Fruit fly (Drosophila melanogaster) whole organism, embryonic: ENCODE measurements around the gene cwo.

ENCODE experiments used
- CG10366 ChIP-seq: fragments of 200-800 bp; sonication (Bioruptor generic); IDR thresholded peaks from 2 replicates; pipeline ENCODE4 v1.3.6; 2022; ENCODE audit warnings: missing biosample characterization, missing genetic modification characterization
- CG10431 ChIP-seq: fragments of 200-800 bp; sonication (Bioruptor generic); optimal IDR thresholded peaks from 3 replicates; lab custom pipeline; 2018; ENCODE audit warnings: missing biosample characterization, mild to moderate bottlenecking, missing genetic modification characterization
- CG10565 ChIP-seq: fragments of 200-800 bp; sonication (Bioruptor generic); optimal IDR thresholded peaks from 3 replicates; lab custom pipeline; 2016; ENCODE audit warnings: missing biosample characterization, mild to moderate bottlenecking, missing genetic modification characterization
- CG12219 ChIP-seq: fragments of 200-800 bp; sonication (Bioruptor generic); optimal IDR thresholded peaks from 3 replicates; lab custom pipeline; 2018; ENCODE audit warnings: missing biosample characterization, mild to moderate bottlenecking, missing genetic modification characterization
- CG12236 ChIP-seq: fragments of 200-800 bp; sonication (Bioruptor generic); optimal IDR thresholded peaks from 2 replicates; lab custom pipeline; 2016; ENCODE audit warnings: missing biosample characterization, missing genetic modification characterization
- CG12942 ChIP-seq: fragments of 200-800 bp; sonication (Bioruptor generic); optimal IDR thresholded peaks from 3 replicates; lab custom pipeline; 2016; ENCODE audit warnings: missing biosample characterization, missing genetic modification characterization
- CG13624 ChIP-seq: fragments of 200-800 bp; sonication (Bioruptor generic); optimal IDR thresholded peaks from 2 replicates; lab custom pipeline; 2016; ENCODE audit warnings: missing biosample characterization, missing genetic modification characterization
- CG14860 ChIP-seq: fragments of 200-800 bp; sonication (Bioruptor generic); IDR thresholded peaks from 3 replicates; pipeline ENCODE4 v1.3.6; 2022; ENCODE audit warnings: missing biosample characterization, missing genetic modification characterization; ENCODE audit not compliant: partially characterized antibody
- CG18262 ChIP-seq: fragments of 200-800 bp; optimal IDR thresholded peaks from 3 replicates; lab custom pipeline; 2019; ENCODE audit warnings: missing biosample characterization, mild to moderate bottlenecking, missing genetic modification characterization, moderate library complexity
- CG1832 ChIP-seq: fragments of 200-800 bp; sonication (Bioruptor generic); optimal IDR thresholded peaks from 2 replicates; lab custom pipeline; 2017; ENCODE audit warnings: missing biosample characterization, mild to moderate bottlenecking, missing genetic modification characterization, inconsistent platforms
- CG2199 ChIP-seq: fragments of 200-800 bp; sonication (Bioruptor generic); IDR thresholded peaks from 3 replicates; pipeline ENCODE4 v1.3.6; 2022; ENCODE audit warnings: missing biosample characterization, missing genetic modification characterization
- CG34376 ChIP-seq: fragments of 200-800 bp; sonication (Bioruptor generic); optimal IDR thresholded peaks from 2 replicates; lab custom pipeline; 2018; ENCODE audit warnings: missing biosample characterization, mild to moderate bottlenecking, missing genetic modification characterization
- CG34422 ChIP-seq: fragments of 200-800 bp; sonication (Bioruptor generic); IDR thresholded peaks from 3 replicates; pipeline ENCODE4 v1.3.6; 2022; ENCODE audit warnings: missing biosample characterization, missing genetic modification characterization
- CG6254 ChIP-seq: fragments of 200-800 bp; sonication (Bioruptor generic); optimal IDR thresholded peaks from 3 replicates; lab custom pipeline; 2017; ENCODE audit warnings: mild to moderate bottlenecking, missing biosample characterization, missing genetic modification reagents, missing genetic modification characterization
- CG6683 ChIP-seq: fragments of 200-800 bp; sonication (Bioruptor generic); optimal IDR thresholded peaks from 2 replicates; lab custom pipeline; 2017; ENCODE audit warnings: missing biosample characterization, mild to moderate bottlenecking, missing genetic modification characterization, missing genetic modification reagents
- CG7963 ChIP-seq: fragments of 200-800 bp; sonication (Bioruptor generic); IDR thresholded peaks from 3 replicates; pipeline ENCODE4 v1.3.6; 2022; ENCODE audit warnings: missing biosample characterization, missing genetic modification characterization; ENCODE audit not compliant: partially characterized antibody
- CG8478 ChIP-seq: fragments of >200 bp; optimal IDR thresholded peaks from 2 replicates; lab custom pipeline; 2018
- CG8944 ChIP-seq: fragments of 200-800 bp; sonication (Bioruptor generic); optimal IDR thresholded peaks from 3 replicates; lab custom pipeline; 2016; ENCODE audit warnings: missing biosample characterization, missing genetic modification characterization
- CG9817 ChIP-seq: fragments of 200-800 bp; sonication (Bioruptor generic); optimal IDR thresholded peaks from 2 replicates; lab custom pipeline; 2018; ENCODE audit warnings: missing biosample characterization, mild to moderate bottlenecking, missing genetic modification characterization, moderate library complexity
- Camta ChIP-seq: fragments of 200-800 bp; sonication (Bioruptor generic); optimal IDR thresholded peaks from 2 replicates; lab custom pipeline; 2016; ENCODE audit warnings: missing biosample characterization, missing genetic modification characterization
- CrebB ChIP-seq: fragments of 200-800 bp; sonication (Bioruptor generic); optimal IDR thresholded peaks from 3 replicates; lab custom pipeline; 2018; ENCODE audit warnings: missing biosample characterization, mild to moderate bottlenecking, missing genetic modification characterization
- Dbx ChIP-seq: fragments of 200-800 bp; sonication (Bioruptor generic); IDR thresholded peaks from 3 replicates; pipeline ENCODE4 v1.3.6; 2022; ENCODE audit warnings: missing biosample characterization, missing genetic modification characterization
- Doc2 ChIP-seq: fragments of 200-800 bp; sonication (Bioruptor generic); IDR thresholded peaks from 2 replicates; pipeline ENCODE4 v1.3.6; 2022; ENCODE audit warnings: missing biosample characterization, missing genetic modification characterization
- Ets97D ChIP-seq: fragments of 200-800 bp; sonication (Bioruptor generic); optimal IDR thresholded peaks from 3 replicates; lab custom pipeline; 2016; ENCODE audit warnings: missing biosample characterization, missing genetic modification characterization
- MTF-1 ChIP-seq: fragments of 200-800 bp; sonication (Bioruptor generic); optimal IDR thresholded peaks from 2 replicates; lab custom pipeline; 2018; ENCODE audit warnings: missing biosample characterization, mild to moderate bottlenecking, missing genetic modification characterization, borderline replicate concordance
- Med ChIP-seq: fragments of 200-800 bp; sonication (Bioruptor generic); peaks from one replicate; lab custom pipeline; 2016; ENCODE audit warnings: missing biosample characterization, missing genetic modification characterization, mild to moderate bottlenecking, inconsistent platforms, moderate library complexity
- Sin3A ChIP-seq: fragments of >200 bp; optimal IDR thresholded peaks from 2 replicates; lab custom pipeline; 2018
- Sox100B ChIP-seq: fragments of 200-800 bp; sonication (Bioruptor generic); optimal IDR thresholded peaks from 3 replicates; lab custom pipeline; 2018; ENCODE audit warnings: missing biosample characterization, mild to moderate bottlenecking, missing genetic modification characterization
- Spps ChIP-seq: fragments of 200-800 bp; sonication (Bioruptor generic); optimal IDR thresholded peaks from 2 replicates; lab custom pipeline; 2018; ENCODE audit warnings: missing biosample characterization, mild to moderate bottlenecking, missing genetic modification characterization
- ab ChIP-seq: fragments of 200-800 bp; sonication (Bioruptor generic); optimal IDR thresholded peaks from 2 replicates; lab custom pipeline; 2016; ENCODE audit warnings: missing biosample characterization, missing genetic modification characterization
- ac ChIP-seq: fragments of 200-800 bp; sonication (Bioruptor generic); optimal IDR thresholded peaks from 3 replicates; lab custom pipeline; 2017; ENCODE audit warnings: missing biosample characterization, mild to moderate bottlenecking, missing genetic modification characterization
- al ChIP-seq: fragments of 200-800 bp; sonication (Bioruptor generic); IDR thresholded peaks from 2 replicates; pipeline ENCODE4 v1.3.6; 2022; ENCODE audit warnings: missing biosample characterization, missing genetic modification characterization
- ato ChIP-seq: fragments of 200-800 bp; sonication (Bioruptor generic); IDR thresholded peaks from 2 replicates; pipeline ENCODE4 v1.3.6; 2022; ENCODE audit warnings: missing biosample characterization, missing genetic modification characterization; ENCODE audit not compliant: partially characterized antibody
- bcd ChIP-seq: fragments of 200-800 bp; sonication (Bioruptor generic); optimal IDR thresholded peaks from 2 replicates; lab custom pipeline; 2017; ENCODE audit warnings: missing biosample characterization, mild to moderate bottlenecking, missing genetic modification characterization
- cad ChIP-seq: fragments of >200 bp; optimal IDR thresholded peaks from 2 replicates; lab custom pipeline; 2017; ENCODE audit warnings: missing biosample characterization, missing genetic modification characterization
- dmrt11E ChIP-seq: fragments of 200-800 bp; sonication (Bioruptor generic); optimal IDR thresholded peaks from 3 replicates; lab custom pipeline; 2018; ENCODE audit warnings: missing biosample characterization, mild to moderate bottlenecking, missing genetic modification characterization, moderate library complexity
- ftz-f1 ChIP-seq: fragments of 200-800 bp; sonication (Bioruptor generic); optimal IDR thresholded peaks from 2 replicates; lab custom pipeline; 2016; ENCODE audit warnings: missing biosample characterization, missing genetic modification characterization
- kay ChIP-seq: fragments of 200-800 bp; sonication (Bioruptor generic); optimal IDR thresholded peaks from 2 replicates; lab custom pipeline; 2016; ENCODE audit warnings: missing biosample characterization, missing genetic modification characterization
- kni ChIP-seq: fragments of 200-800 bp; sonication (Bioruptor generic); optimal IDR thresholded peaks from 3 replicates; lab custom pipeline; 2017; ENCODE audit warnings: mild to moderate bottlenecking, missing biosample characterization, missing genetic modification reagents, missing genetic modification characterization
- lilli ChIP-seq: fragments of 200-800 bp; sonication (Bioruptor generic); optimal IDR thresholded peaks from 3 replicates; lab custom pipeline; 2016; ENCODE audit warnings: missing biosample characterization, missing genetic modification characterization
- lov ChIP-seq, 2 experiments: fragments of 200-800 bp in 1 of 2; fragments of >200 bp in 1 of 2; sonication (Bioruptor generic) in 1 of 2; IDR thresholded peaks in 1 of 2; optimal IDR thresholded peaks in 1 of 2; 2 replicates in 1 of 2; 3 replicates in 1 of 2; pipeline versions ENCODE4 v1.3.6 to Lab custom; 2017 to 2022; ENCODE audit warnings: missing biosample characterization in 1 of 2, missing genetic modification characterization in 1 of 2
- nerfin-1 ChIP-seq: fragments of 200-800 bp; sonication (Bioruptor generic); optimal IDR thresholded peaks from 3 replicates; lab custom pipeline; 2019; ENCODE audit warnings: missing biosample characterization, mild to moderate bottlenecking, missing genetic modification characterization, moderate library complexity
- onecut ChIP-seq: fragments of 200-800 bp; sonication (Bioruptor generic); IDR thresholded peaks from 2 replicates; pipeline ENCODE4 v1.3.6; 2022; ENCODE audit warnings: missing biosample characterization, missing genetic modification characterization
- org-1 ChIP-seq: fragments of 200-800 bp; sonication (Bioruptor generic); optimal IDR thresholded peaks from 2 replicates; lab custom pipeline; 2017; ENCODE audit warnings: missing biosample characterization, missing genetic modification characterization
- otp ChIP-seq: fragments of 200-800 bp; sonication (Bioruptor generic); IDR thresholded peaks from 3 replicates; pipeline ENCODE4, ENCODE4 v1.3.6; 2022; ENCODE audit warnings: missing biosample characterization, missing genetic modification characterization
- scrt ChIP-seq: fragments of 200-800 bp; sonication (Bioruptor generic); optimal IDR thresholded peaks from 2 replicates; lab custom pipeline; 2018; ENCODE audit warnings: missing biosample characterization, mild to moderate bottlenecking, missing genetic modification characterization, moderate library complexity
- sug ChIP-seq: fragments of 200-800 bp; optimal IDR thresholded peaks from 2 replicates; lab custom pipeline; 2019; ENCODE audit warnings: missing biosample characterization, mild to moderate bottlenecking, missing genetic modification characterization, moderate library complexity
- tin ChIP-seq: fragments of 200-800 bp; sonication (Bioruptor generic); optimal IDR thresholded peaks from 3 replicates; lab custom pipeline; 2016; ENCODE audit warnings: missing biosample characterization, missing genetic modification characterization
- tup ChIP-seq: fragments of 200-800 bp; sonication (Bioruptor generic); optimal IDR thresholded peaks from 2 replicates; lab custom pipeline; 2016; ENCODE audit warnings: missing biosample characterization, mild to moderate bottlenecking, missing genetic modification characterization, moderate library complexity
- twi ChIP-seq: fragments of 200-800 bp; optimal IDR thresholded peaks from 2 replicates; lab custom pipeline; 2019; ENCODE audit warnings: missing biosample characterization, mild to moderate bottlenecking, missing genetic modification characterization, moderate library complexity
- usp ChIP-seq: fragments of >200 bp; optimal IDR thresholded peaks from 2 replicates; lab custom pipeline; 2017; ENCODE audit warnings: missing biosample characterization, missing genetic modification characterization

Gene cwo

dm6 chr3R:10415923-10416322 lies 27.9 kb downstream of the cwo start, which contains the start of gene CG6345 (continued):
- TF ChIP-seq CG10366, result peak; percentile 71
- TF ChIP-seq tin (GFP tag; lab: Kevin White, UChicago), result peak; percentile 92
- peak; percentile 88; the same call in 2 of the 3 replicates for TF ChIP-seq CG34422
- peak; percentile 88 for TF ChIP-seq bcd (GFP tag; lab: Kevin White, UChicago)
- TF ChIP-seq scrt (GFP tag; lab: Kevin White, UChicago), result peak; percentile 75
- peak; percentile 98 for TF ChIP-seq Med (GFP tag; lab: Kevin White, UChicago)
- peak; percentile 65 for TF ChIP-seq CG9817
- TF ChIP-seq CG10565, result peak; percentile 13
- no peak for TF ChIP-seq al
- TF ChIP-seq CG12219 (GFP tag; lab: Kevin White, UChicago), result peak; percentile 84
- TF ChIP-seq Sin3A (lab: Kevin White, UChicago), result no peak
- TF ChIP-seq lilli (GFP tag; lab: Kevin White, UChicago), result peak; percentile 82
- no peak for TF ChIP-seq Doc2
- TF ChIP-seq ab (GFP tag; lab: Kevin White, UChicago), result no peak
- TF ChIP-seq CG8944 (GFP tag; lab: Kevin White, UChicago), result peak; percentile 80
- TF ChIP-seq CG10431 (GFP tag; lab: Kevin White, UChicago), result peak; percentile 89
- peak; percentile 71 for TF ChIP-seq CG12236
- no peak for TF ChIP-seq CG8478 (lab: Kevin White, UChicago)
- peak; percentile 50 for TF ChIP-seq org-1 (GFP tag; lab: Kevin White, UChicago)
- peak; percentile 75 for TF ChIP-seq CrebB (tag; lab: Kevin White, UChicago)
- no peak for TF ChIP-seq CG14860
- peak; percentile 76 for TF ChIP-seq kni (GFP tag; lab: Kevin White, UChicago)
- TF ChIP-seq CG1832, result no peak
- TF ChIP-seq CG6683 (GFP tag; lab: Kevin White, UChicago), result peak; percentile 81
- TF ChIP-seq CG13624 (GFP tag; lab: Kevin White, UChicago), result peak; percentile 80
- no peak for TF ChIP-seq usp (GFP tag; lab: Kevin White, UChicago)
- no peak for TF ChIP-seq ato (GFP tag; lab: Robert Waterston, UW)
- peak; percentile 4 for TF ChIP-seq kay (GFP tag; lab: Kevin White, UChicago)
- TF ChIP-seq dmrt11E (tag; lab: Kevin White, UChicago), result peak; percentile 75
- TF ChIP-seq CG18262, result peak; percentile 83
- peak; percentile 95 for TF ChIP-seq MTF-1 (GFP tag; lab: Kevin White, UChicago)
- TF ChIP-seq Dbx, result peak; percentile 88
- peak; percentile 80 for TF ChIP-seq nerfin-1 (tag; lab: Kevin White, UChicago)
- TF ChIP-seq ac (GFP tag; lab: Kevin White, UChicago), result peak; percentile 76
- no peak for TF ChIP-seq cad
- TF ChIP-seq otp (GFP tag; lab: Robert Waterston, UW), result peak; percentile 80; the same call in 2 of the 3 replicates
- peak; percentile 69 for TF ChIP-seq tup (GFP tag; lab: Kevin White, UChicago)
- TF ChIP-seq CG12942 (GFP tag; lab: Kevin White, UChicago), result peak; percentile 47
- peak; percentile 45 for TF ChIP-seq Spps
- peak; percentile 91 for TF ChIP-seq CG6254 (GFP tag; lab: Kevin White, UChicago)
- peak; percentile 86 for TF ChIP-seq CG34376 (GFP tag; lab: Kevin White, UChicago)
- peak; percentile 14 for TF ChIP-seq ftz-f1 (GFP tag; lab: Kevin White, UChicago)
- TF ChIP-seq lov (optimal IDR thresholded peaks at IDR 0.05; lab: Kevin White, UChicago), result no peak
- peak; percentile 88 for TF ChIP-seq lov (GFP tag; IDR thresholded peaks at IDR 0.05; lab: Robert Waterston, UW)
- peak; percentile 86; the same call in 2 of the 3 replicates for TF ChIP-seq CG2199 (GFP tag; lab: Robert Waterston, UW)
- TF ChIP-seq onecut, result peak; percentile 84
- no peak for TF ChIP-seq CG7963 (GFP tag; lab: Robert Waterston, UW)
- TF ChIP-seq twi, result peak; percentile 55
- TF ChIP-seq Ets97D (GFP tag; lab: Kevin White, UChicago), result peak; percentile 43
- peak; percentile 77 for TF ChIP-seq sug
- peak; percentile 84 for TF ChIP-seq Camta (GFP tag; lab: Kevin White, UChicago)
- TF ChIP-seq Sox100B (GFP tag; lab: Kevin White, UChicago), result peak; percentile 87
